Worm (Caenorhabditis elegans) whole organism, L4/young adult: ENCODE measurements around the gene mks-1.

Experiments
- W03F9.2 ChIP-seq: fragments of 150-350 bp; optimal IDR thresholded peaks from 2 replicates; lab custom pipeline; 2014; ENCODE audit warnings: missing biosample characterization, missing genetic modification characterization
- dao-5 ChIP-seq: sonication (generic microtip); optimal IDR thresholded peaks from 2 replicates; lab custom pipeline; 2016; ENCODE audit warnings: missing genotype, missing genetic modification characterization, moderate library complexity, missing compliant biosample characterization
- him-1 ChIP-seq: sonication (generic microtip); optimal IDR thresholded peaks from 2 replicates; lab custom pipeline; 2016; ENCODE audit warnings: missing genotype, missing genetic modification reagents, missing genetic modification characterization, missing compliant biosample characterization

DNA sequence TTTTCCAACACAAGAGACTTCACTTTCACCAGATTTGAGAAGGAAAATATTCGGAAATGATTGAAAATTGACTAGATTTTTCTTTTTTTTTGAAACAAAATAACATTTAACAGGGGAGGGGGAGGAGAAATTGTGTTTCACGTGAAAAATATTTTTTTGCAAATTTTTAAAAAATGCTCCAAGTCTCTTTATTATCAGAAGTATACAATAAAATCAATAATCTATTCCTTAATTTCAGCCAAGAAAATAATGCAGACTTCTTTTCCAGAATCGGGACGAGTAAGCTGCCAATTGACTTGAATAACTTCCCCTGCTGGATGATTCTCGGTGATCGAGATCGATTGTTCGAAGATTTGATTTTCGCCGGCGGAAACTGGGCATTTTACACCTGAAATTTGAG, 12.2 kb downstream of the mks-1 start, which contains the start of gene R148.7:
- TF ChIP-seq him-1 (tag; lab: Kevin White, UChicago) = no peak
- no peak for TF ChIP-seq dao-5 (tag; lab: Kevin White, UChicago)
- no peak for TF ChIP-seq W03F9.2 (tag; lab: Kevin White, UChicago)
